Worm (Caenorhabditis elegans) whole organism, L1 larva: ENCODE data around the gene flp-2.

Source experiments
- C04F5.9 ChIP-seq: sonication (generic microtip); optimal IDR thresholded peaks from 2 replicates; lab custom pipeline; 2016; ENCODE audit warnings: missing genetic modification characterization, missing compliant biosample characterization
- F16B12.6 ChIP-seq: fragments of 150-350 bp; optimal IDR thresholded peaks from 2 replicates; lab custom pipeline; 2014; ENCODE audit warnings: missing biosample characterization, missing genetic modification characterization
- aha-1 ChIP-seq: fragments of 150-350 bp; optimal IDR thresholded peaks from 2 replicates; lab custom pipeline; 2014; ENCODE audit warnings: missing biosample characterization, missing genetic modification characterization
- ama-1 ChIP-seq: fragments of 150-350 bp; optimal IDR thresholded peaks from 2 replicates; lab custom pipeline; 2014
- blmp-1 ChIP-seq: fragments of 150-350 bp; optimal IDR thresholded peaks from 2 replicates; lab custom pipeline; 2014; ENCODE audit warnings: missing biosample characterization, missing genetic modification characterization
- ceh-63 ChIP-seq: fragments of 200-800 bp; sonication (Bioruptor generic); optimal IDR thresholded peaks from 2 replicates; lab custom pipeline; 2018; ENCODE audit warnings: mild to moderate bottlenecking, missing genetic modification characterization, missing compliant biosample characterization
- ceh-8 ChIP-seq: fragments of 200-800 bp; sonication (Bioruptor generic); optimal IDR thresholded peaks from 2 replicates; lab custom pipeline; 2018; ENCODE audit warnings: mild to moderate bottlenecking, missing genetic modification characterization, moderate library complexity, missing compliant biosample characterization
- ces-1 ChIP-seq: fragments of 150-350 bp; optimal IDR thresholded peaks from 2 replicates; lab custom pipeline; 2014; ENCODE audit warnings: missing biosample characterization, missing genetic modification reagents, missing genetic modification characterization
- dpl-1 ChIP-seq, 3 experiments: fragments of 150-350 bp in 2 of 3; sonication (generic microtip) in 1 of 3; optimal IDR thresholded peaks; 2 replicates each; lab custom pipeline; 2014 to 2017; ENCODE audit warnings: missing biosample characterization in 3 of 3, missing genetic modification characterization in 3 of 3, missing genetic modification reagents in 3 of 3
- egl-13 ChIP-seq: sonication (generic microtip); optimal IDR thresholded peaks from 2 replicates; lab custom pipeline; 2016; ENCODE audit warnings: missing genotype, missing genetic modification reagents, missing genetic modification characterization, missing compliant biosample characterization
- egl-27 ChIP-seq, 2 experiments: fragments of 150-350 bp in 1 of 2; sonication (generic microtip); optimal IDR thresholded peaks; 3 replicates each; lab custom pipeline; 2017 to 2018; ENCODE audit warnings: missing biosample characterization in 2 of 2, missing genetic modification characterization in 2 of 2, missing genetic modification reagents in 2 of 2
- elt-2 ChIP-seq: sonication (generic microtip); optimal IDR thresholded peaks from 2 replicates; lab custom pipeline; 2016; ENCODE audit warnings: missing genetic modification characterization, mild to moderate bottlenecking, inconsistent platforms, missing compliant biosample characterization, missing genetic modification reagents
- elt-3 ChIP-seq, 6 experiments: fragments of 150-350 bp in 1 of 6; sonication (generic microtip); optimal IDR thresholded peaks; 2 replicates each; lab custom pipeline; 2017 to 2018; ENCODE audit warnings: missing biosample characterization in 6 of 6, missing genetic modification characterization in 6 of 6, inconsistent platforms in 1 of 6
- fkh-8 ChIP-seq: sonication (generic microtip); optimal IDR thresholded peaks from 2 replicates; lab custom pipeline; 2016; ENCODE audit warnings: mild to moderate bottlenecking, missing genetic modification characterization, missing compliant biosample characterization
- fos-1 ChIP-seq: fragments of 150-350 bp; optimal IDR thresholded peaks from 2 replicates; lab custom pipeline; 2014; ENCODE audit warnings: missing biosample characterization, missing genetic modification characterization
- hlh-17 ChIP-seq: fragments of 200-800 bp; sonication (Bioruptor generic); optimal IDR thresholded peaks from 2 replicates; lab custom pipeline; 2018; ENCODE audit warnings: missing genetic modification characterization, mild to moderate bottlenecking, missing compliant biosample characterization, moderate library complexity, borderline replicate concordance
- hlh-4 ChIP-seq: sonication (generic microtip); optimal IDR thresholded peaks from 2 replicates; lab custom pipeline; 2016; ENCODE audit warnings: mild to moderate bottlenecking, missing genetic modification characterization, missing compliant biosample characterization
- hpl-2 ChIP-seq: fragments of 150-350 bp; optimal IDR thresholded peaks from 2 replicates; lab custom pipeline; 2014; ENCODE audit warnings: missing biosample characterization, missing genetic modification reagents, missing genetic modification characterization
- isw-1 ChIP-seq: fragments of 200-800 bp; sonication (Bioruptor generic); IDR thresholded peaks from 2 replicates; pipeline ENCODE4 v1.3.6; 2022; ENCODE audit warnings: missing genetic modification characterization, missing compliant biosample characterization
- jun-1 ChIP-seq: fragments of 150-350 bp; optimal IDR thresholded peaks from 2 replicates; lab custom pipeline; 2014; ENCODE audit warnings: missing biosample characterization, missing genetic modification reagents, missing genetic modification characterization
- lin-13 ChIP-seq: fragments of 150-350 bp; optimal IDR thresholded peaks from 2 replicates; lab custom pipeline; 2014; ENCODE audit warnings: missing biosample characterization, missing genetic modification reagents, missing genetic modification characterization
- lin-14 ChIP-seq: fragments of 200-800 bp; sonication (Bioruptor generic); optimal IDR thresholded peaks from 2 replicates; lab custom pipeline; 2018; ENCODE audit warnings: mild to moderate bottlenecking, missing genetic modification characterization, moderate library complexity, missing compliant biosample characterization
- lin-39 ChIP-seq: fragments of 150-350 bp; optimal IDR thresholded peaks from 2 replicates; lab custom pipeline; 2014; ENCODE audit warnings: missing biosample characterization, missing genetic modification reagents, missing genetic modification characterization
- mab-9 ChIP-seq: fragments of 200-800 bp; sonication (Bioruptor generic); IDR thresholded peaks from 2 replicates; pipeline ENCODE4 v1.3.6; 2022; ENCODE audit warnings: missing genetic modification reagents, missing genetic modification characterization, missing compliant biosample characterization
- mep-1 ChIP-seq: fragments of 150-350 bp; optimal IDR thresholded peaks from 2 replicates; lab custom pipeline; 2014; ENCODE audit warnings: missing biosample characterization, missing genetic modification characterization
- nhr-12 ChIP-seq: sonication (generic microtip); optimal IDR thresholded peaks from 2 replicates; lab custom pipeline; 2017; ENCODE audit warnings: missing biosample characterization, missing genetic modification characterization
- nhr-20 ChIP-seq: sonication (generic microtip); optimal IDR thresholded peaks from 2 replicates; lab custom pipeline; 2016; ENCODE audit warnings: mild to moderate bottlenecking, missing genetic modification characterization, missing compliant biosample characterization
- nhr-47 ChIP-seq: sonication (generic microtip); optimal IDR thresholded peaks from 2 replicates; lab custom pipeline; 2016; ENCODE audit warnings: mild to moderate bottlenecking, missing genetic modification characterization, moderate library complexity, missing compliant biosample characterization
- nhr-77 ChIP-seq: fragments of 150-350 bp; optimal IDR thresholded peaks from 2 replicates; lab custom pipeline; 2014; ENCODE audit warnings: missing biosample characterization, missing genetic modification characterization
- nhr-85 ChIP-seq: sonication (generic microtip); peaks from one replicate; lab custom pipeline; 2016; ENCODE audit warnings: missing genetic modification characterization, inconsistent platforms, missing compliant biosample characterization
- pag-3 ChIP-seq: sonication (generic microtip); optimal IDR thresholded peaks from 2 replicates; lab custom pipeline; 2017; ENCODE audit warnings: missing genetic modification characterization, mild to moderate bottlenecking, missing compliant biosample characterization, antibody characterized with exemption, borderline replicate concordance; ENCODE audit not compliant: insufficient read depth
- pqm-1 ChIP-seq: sonication (generic microtip); optimal IDR thresholded peaks from 3 replicates; lab custom pipeline; 2017; ENCODE audit warnings: missing biosample characterization, missing genetic modification characterization
- rnt-1 ChIP-seq: sonication (generic microtip); optimal IDR thresholded peaks from 2 replicates; lab custom pipeline; 2016; ENCODE audit warnings: mild to moderate bottlenecking, missing genetic modification characterization, moderate library complexity, missing compliant biosample characterization
- snu-23 ChIP-seq: sonication (generic microtip); optimal IDR thresholded peaks from 2 replicates; lab custom pipeline; 2016; ENCODE audit warnings: missing genetic modification characterization, missing compliant biosample characterization
- sox-4 ChIP-seq: sonication (generic microtip); optimal IDR thresholded peaks from 2 replicates; lab custom pipeline; 2016; ENCODE audit warnings: missing genetic modification characterization, missing compliant biosample characterization
- sup-37 ChIP-seq: fragments of 200-800 bp; sonication (Bioruptor generic); optimal IDR thresholded peaks from 2 replicates; lab custom pipeline; 2018; ENCODE audit warnings: mild to moderate bottlenecking, missing genetic modification characterization, missing compliant biosample characterization
- swsn-7 ChIP-seq: sonication (generic microtip); optimal IDR thresholded peaks from 2 replicates; lab custom pipeline; 2016; ENCODE audit warnings: missing genetic modification characterization, missing compliant biosample characterization
- tbx-2 ChIP-seq: sonication (generic microtip); optimal IDR thresholded peaks from 2 replicates; lab custom pipeline; 2016; ENCODE audit warnings: missing genetic modification characterization, missing compliant biosample characterization
- tlp-1 ChIP-seq: fragments of 150-350 bp; optimal IDR thresholded peaks from 2 replicates; lab custom pipeline; 2014; ENCODE audit warnings: missing biosample characterization, missing genetic modification characterization
- unc-130 ChIP-seq: fragments of 150-350 bp; optimal IDR thresholded peaks from 2 replicates; lab custom pipeline; 2017; ENCODE audit warnings: missing biosample characterization, missing genetic modification characterization, inconsistent platforms
- unc-62 ChIP-seq: fragments of 150-350 bp; optimal IDR thresholded peaks from 2 replicates; lab custom pipeline; 2014; ENCODE audit warnings: missing biosample characterization, missing genetic modification reagents, missing genetic modification characterization
- vab-15 ChIP-seq: sonication (generic microtip); optimal IDR thresholded peaks from 2 replicates; lab custom pipeline; 2017; ENCODE audit warnings: missing genotype, mild to moderate bottlenecking, missing genetic modification characterization, missing compliant biosample characterization
- zag-1 ChIP-seq: fragments of 150-350 bp; optimal IDR thresholded peaks from 2 replicates; lab custom pipeline; 2014; ENCODE audit warnings: missing biosample characterization, missing genetic modification characterization
- zip-4 ChIP-seq: fragments of 200-800 bp; sonication (Bioruptor generic); optimal IDR thresholded peaks from 2 replicates; lab custom pipeline; 2018; ENCODE audit warnings: mild to moderate bottlenecking, missing genetic modification characterization, moderate library complexity, missing compliant biosample characterization

The flp-2 gene

ce11 chrX:10113677-10114076 is 18.6 kb upstream of the flp-2 start:
- TF ChIP-seq blmp-1 (tag; lab: Kevin White, UChicago) (no peak), nhr-85 (tag; lab: Kevin White, UChicago) (no peak), elt-2 (tag; lab: Kevin White, UChicago) (no peak), hpl-2 (GFP tag; lab: Kevin White, UChicago) (no peak), ceh-63 (no peak), hlh-17 (GFP tag; lab: Kevin White, UChicago) (no peak)

- no peak for TF ChIP-seq snu-23 (GFP tag; lab: Kevin White, UChicago)
- no peak for TF ChIP-seq nhr-20
- TF ChIP-seq C04F5.9 (tag; lab: Kevin White, UChicago) = no peak
- no peak for TF ChIP-seq nhr-85 (tag; lab: Kevin White, UChicago)
- no peak for TF ChIP-seq lin-13
- TF ChIP-seq rnt-1 = no peak
- no peak for TF ChIP-seq egl-27 (tag; optimal IDR thresholded peaks at IDR 0.05; lab: Kevin White, UChicago)
These were observed 2.2 kb downstream of the flp-2 start, which contains the start of gene flp-3 for ce11 chrX:10092864-10093263. TSS of gene flp-3 (minus strand) at chrX:10092964.

ce11 chrX:10087866-10088265 is 7.2 kb downstream of the flp-2 start, which contains the start of gene flp-28:
TSS of gene flp-28 (minus strand) at chrX:10087966.
- TF ChIP-seq zip-4 (GFP tag; lab: Kevin White, UChicago) (no peak), sup-37 (GFP tag; lab: Kevin White, UChicago) (no peak), vab-15 (no peak), nhr-77 (tag; lab: Kevin White, UChicago) (no peak), tlp-1 (tag; lab: Kevin White, UChicago) (no peak), egl-13 (tag; lab: Kevin White, UChicago) (no peak), jun-1 (no peak), unc-130 (tag; lab: Kevin White, UChicago) (no peak), sox-4 (tag; lab: Kevin White, UChicago) (no peak), F16B12.6 (no peak), nhr-47 (tag; lab: Kevin White, UChicago) (no peak), mab-9 (GFP tag; lab: Robert Waterston, UW) (no peak), C04F5.9 (tag; lab: Kevin White, UChicago) (no peak), elt-3 (tag; optimal IDR thresholded peaks at IDR 0.05; lab: Kevin White, UChicago) (no peak), ceh-8 (GFP tag; lab: Kevin White, UChicago) (no peak), nhr-12 (no peak), isw-1 (GFP tag; lab: Robert Waterston, UW) (no peak), pag-3 (no peak)
- TF ChIP-seq, all 84 proteins: peak for 0

- no peak for TF ChIP-seq fos-1 (tag; lab: Kevin White, UChicago)
- TF ChIP-seq lin-39 (tag; lab: Kevin White, UChicago) = no peak
- no peak for TF ChIP-seq mep-1
- no peak for TF ChIP-seq vab-15
- no peak for TF ChIP-seq fkh-8 (tag; lab: Kevin White, UChicago)
- TF ChIP-seq pqm-1 (tag; lab: Kevin White, UChicago) = no peak
- no peak for TF ChIP-seq swsn-7
- TF ChIP-seq nhr-12 = no peak
- TF ChIP-seq nhr-85 (tag; lab: Kevin White, UChicago) = no peak
- no peak for TF ChIP-seq zag-1 (tag; lab: Kevin White, UChicago)
- TF ChIP-seq ceh-63 = no peak
- TF ChIP-seq dpl-1 (GFP tag; optimal IDR thresholded peaks at IDR 0.05; lab: Kevin White, UChicago) = no peak
- TF ChIP-seq aha-1 (tag; lab: Kevin White, UChicago) = no peak
- TF ChIP-seq tbx-2 (tag; lab: Kevin White, UChicago) = no peak
- no peak for TF ChIP-seq hlh-4 (tag; lab: Kevin White, UChicago)
- TF ChIP-seq lin-14 = no peak
- no peak for TF ChIP-seq unc-62 (GFP tag; lab: Kevin White, UChicago)
- TF ChIP-seq ama-1 (lab: Kevin White, UChicago) = no peak
- TF ChIP-seq ces-1 = no peak
- TF ChIP-seq blmp-1 (tag; lab: Kevin White, UChicago) = no peak
These were observed 10.0 kb downstream of the flp-2 start for ce11 chrX:10085073-10085472.
